Worm (Caenorhabditis elegans): ENCODE results near the gene lec-4.

The lec-4 gene

DNA sequence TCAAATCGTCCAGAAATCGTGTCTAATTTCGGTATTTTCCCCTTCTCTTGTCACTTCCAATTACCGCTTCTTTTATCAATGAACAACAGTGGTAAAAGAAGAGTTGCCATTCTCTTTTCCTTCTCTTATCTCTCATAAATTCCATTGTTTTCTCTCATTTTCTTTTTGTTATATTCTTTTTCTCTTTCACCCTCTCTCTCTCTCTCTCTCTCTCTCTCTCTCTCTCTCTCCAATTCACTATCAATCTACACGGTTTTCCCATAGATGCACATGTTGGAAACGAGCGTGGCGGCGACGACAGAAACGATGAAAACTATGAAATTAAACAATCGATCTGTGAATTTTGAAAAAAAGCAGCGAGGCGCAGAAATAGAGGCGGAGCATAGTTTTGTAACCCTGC is 26.1 kb upstream of the lec-4 start (continued):
- no peak for TF ChIP-seq nhr-111 (GFP tag; optimal IDR thresholded peaks at IDR 0.05)
- TF ChIP-seq lsy-2 (tag; optimal IDR thresholded peaks at IDR 0.05) = no peak
- TF ChIP-seq D1046.2 (GFP tag; IDR thresholded peaks at IDR 0.05) = no peak
- TF ChIP-seq ceh-20 (GFP tag; IDR thresholded peaks at IDR 0.05) = no peak
- TF ChIP-seq ctbp-1 (GFP tag; IDR thresholded peaks at IDR 0.05) = no peak
- no peak for TF ChIP-seq aly-2 (tag; optimal IDR thresholded peaks at IDR 0.05)
- no peak for TF ChIP-seq jun-1 (tag; optimal IDR thresholded peaks at IDR 0.05)
- no peak for TF ChIP-seq mdt-29 (GFP tag; IDR thresholded peaks at IDR 0.05)
- TF ChIP-seq mes-2 (tag; optimal IDR thresholded peaks at IDR 0.05; ENCODE audit: poor library complexity, severe bottlenecking) = peak; percentile 25
- no peak for TF ChIP-seq zip-2 (tag; optimal IDR thresholded peaks at IDR 0.05)
- TF ChIP-seq F49E8.2 (tag; optimal IDR thresholded peaks at IDR 0.05; ENCODE audit: borderline replicate concordance) = no peak
- TF ChIP-seq madf-9 (GFP tag; conservative IDR thresholded peaks at IDR 0.05) = no peak
- TF ChIP-seq saeg-2 (GFP tag; IDR thresholded peaks at IDR 0.05) = no peak
- no peak for TF ChIP-seq ces-1 (GFP tag; optimal IDR thresholded peaks at IDR 0.05)
- no peak for TF ChIP-seq daf-12 (tag; optimal IDR thresholded peaks at IDR 0.05)
- TF ChIP-seq madf-5 (GFP tag; IDR thresholded peaks at IDR 0.05) = no peak
- no peak for TF ChIP-seq nhr-11 (tag; optimal IDR thresholded peaks at IDR 0.05)
- TF ChIP-seq sdz-12 (GFP tag; optimal IDR thresholded peaks at IDR 0.05) = no peak
- no peak for TF ChIP-seq F37D6.2 (tag; optimal IDR thresholded peaks at IDR 0.05)
- no peak for TF ChIP-seq rbr-2 (tag; optimal IDR thresholded peaks at IDR 0.05)
- no peak for TF ChIP-seq php-3 (GFP tag; IDR thresholded peaks at IDR 0.05)
- TF ChIP-seq fos-1 (tag; optimal IDR thresholded peaks at IDR 0.05) = no peak
- no peak for TF ChIP-seq daf-8 (GFP tag; IDR thresholded peaks at IDR 0.05)
- TF ChIP-seq nhr-102 (tag; optimal IDR thresholded peaks at IDR 0.05) = no peak
- TF ChIP-seq ceh-62 (tag; optimal IDR thresholded peaks at IDR 0.05) = no peak
- TF ChIP-seq lin-29 (GFP tag; IDR thresholded peaks at IDR 0.05) = no peak
- no peak for TF ChIP-seq spr-3 (GFP tag; optimal IDR thresholded peaks at IDR 0.05)
- no peak for TF ChIP-seq attf-4 (tag; optimal IDR thresholded peaks at IDR 0.05)
- no peak for TF ChIP-seq T20F7.1 (GFP tag; optimal IDR thresholded peaks at IDR 0.05)
- no peak for TF ChIP-seq nhr-6 (tag; optimal IDR thresholded peaks at IDR 0.05)
- no peak for TF ChIP-seq lin-38 (GFP tag; IDR thresholded peaks at IDR 0.05)
- 0 out of 2 replicates have a peak, but pooled peaks have one; percentile 19 for TF ChIP-seq lin-1 (GFP tag; IDR thresholded peaks at IDR 0.05)
- peak; percentile 77 for TF ChIP-seq hlh-11 (tag; optimal IDR thresholded peaks at IDR 0.05)
- peak; percentile 1 for TF ChIP-seq duxl-1 (tag; optimal IDR thresholded peaks at IDR 0.05; ENCODE audit: poor library complexity)
- peak in 1 of 2 experiments; percentile 94 for TF ChIP-seq unc-62 (GFP tag; optimal IDR thresholded peaks at IDR 0.05 in 1 of 2)
- no peak for TF ChIP-seq unc-62 (tag; optimal IDR thresholded peaks at IDR 0.05)
- TF ChIP-seq nhr-42 (GFP tag; IDR thresholded peaks at IDR 0.05) = no peak
- TF ChIP-seq F44E2.7 (GFP tag; IDR thresholded peaks at IDR 0.05) = no peak
- TF ChIP-seq nhr-77 (tag; optimal IDR thresholded peaks at IDR 0.05) = no peak
- TF ChIP-seq nhr-41 (GFP tag; IDR thresholded peaks at IDR 0.05) = no peak
- no peak for TF ChIP-seq ZK337.2 (GFP tag; IDR thresholded peaks at IDR 0.05)
- TF ChIP-seq ztf-11 (tag; optimal IDR thresholded peaks at IDR 0.05) = no peak
- no peak for TF ChIP-seq ama-1 (optimal IDR thresholded peaks at IDR 0.05)
- TF ChIP-seq daf-19 (GFP tag; conservative IDR thresholded peaks at IDR 0.05) = no peak
- no peak for TF ChIP-seq F10B5.3 (tag; optimal IDR thresholded peaks at IDR 0.05)
- no peak for TF ChIP-seq nhr-237 (tag; optimal IDR thresholded peaks at IDR 0.05)
- TF ChIP-seq unc-130 (GFP tag; optimal IDR thresholded peaks at IDR 0.05) = no peak
- no peak for TF ChIP-seq snpc-4 (tag; optimal IDR thresholded peaks at IDR 0.05)
- TF ChIP-seq ceh-28 (tag; optimal IDR thresholded peaks at IDR 0.05) = no peak
- TF ChIP-seq aha-1 (tag) = peak; percentile 43
- TF ChIP-seq hif-1 (tag; optimal IDR thresholded peaks at IDR 0.05) = no peak
- TF ChIP-seq set-16 (GFP tag; IDR thresholded peaks at IDR 0.05) = no peak
- TF ChIP-seq snpc-1.2 (GFP tag; IDR thresholded peaks at IDR 0.05) = no peak

Measured in whole organism, L4 larva.